Worm (Caenorhabditis elegans): ENCODE results near the gene C55A6.12.

C55A6.12 gene

ce11 chrV:11500980-11501379, 2.0 kb downstream of the C55A6.12 start:
- TF ChIP-seq snpc-1.3 (tag; optimal IDR thresholded peaks at IDR 0.05; ENCODE audit: insufficient read depth) (no peak), tbx-9 (tag; optimal IDR thresholded peaks at IDR 0.05; ENCODE audit: borderline replicate concordance) (no peak), nhr-80 (tag; optimal IDR thresholded peaks at IDR 0.05) (peak; percentile 60)

- TF ChIP-seq gei-17 (GFP tag; optimal IDR thresholded peaks at IDR 0.05) (no peak), sea-2 (GFP tag; IDR thresholded peaks at IDR 0.05) (no peak), somi-1 (GFP tag; optimal IDR thresholded peaks at IDR 0.05) (peak; percentile 10), mcd-1 (GFP tag; IDR thresholded peaks at IDR 0.05) (no peak)
These were observed 3.1 kb downstream of the C55A6.12 start for ce11 chrV:11499786-11500185.

- TF ChIP-seq ets-4 (GFP tag; optimal IDR thresholded peaks at IDR 0.05) (no peak), Y53F4B.3 (GFP tag; IDR thresholded peaks at IDR 0.05) (no peak), F22D6.2 (tag; optimal IDR thresholded peaks at IDR 0.05) (no peak), snpc-3.4 (tag; optimal IDR thresholded peaks at IDR 0.05) (no peak), attf-6 (GFP tag; IDR thresholded peaks at IDR 0.05) (no peak), F57C9.4 (tag; optimal IDR thresholded peaks at IDR 0.05) (no peak), F49E8.2 (tag; optimal IDR thresholded peaks at IDR 0.05; ENCODE audit: insufficient read depth) (no peak), ztf-26 (tag; optimal IDR thresholded peaks at IDR 0.05) (no peak), B0035.1 (tag; optimal IDR thresholded peaks at IDR 0.05) (no peak), let-526 (GFP tag; IDR thresholded peaks at IDR 0.05) (no peak)
These were observed 5.5 kb downstream of the C55A6.12 start for ce11 chrV:11497475-11497874.

ce11 chrV:11496283-11496682, 6.6 kb downstream of the C55A6.12 start, which contains the start of gene htrl-1:
htrl-1 (minus strand) TSS chrV:11496383.
- TF ChIP-seq F57A8.1 (GFP tag; optimal IDR thresholded peaks at IDR 0.05) (no peak), sea-2 (GFP tag; IDR thresholded peaks at IDR 0.05) (no peak), mel-28 (tag; optimal IDR thresholded peaks at IDR 0.05; ENCODE audit: borderline replicate concordance) (no peak), lag-1 (GFP tag; IDR thresholded peaks at IDR 0.05) (no peak), somi-1 (GFP tag; optimal IDR thresholded peaks at IDR 0.05) (no peak), dpl-1 (GFP tag; optimal IDR thresholded peaks at IDR 0.05) (no peak), zfh-2 (GFP tag; conservative IDR thresholded peaks at IDR 0.05) (no peak), die-1 (tag; optimal IDR thresholded peaks at IDR 0.05) (no peak), nfyb-1 (GFP tag; IDR thresholded peaks at IDR 0.05) (no peak), ceh-27 (GFP tag; optimal IDR thresholded peaks at IDR 0.05) (no peak), gei-17 (GFP tag; optimal IDR thresholded peaks at IDR 0.05) (no peak), ceh-40 (GFP tag; IDR thresholded peaks at IDR 0.05) (no peak), ztf-25 (GFP tag; IDR thresholded peaks at IDR 0.05) (no peak), unc-62 (GFP tag; optimal IDR thresholded peaks at IDR 0.05) (no peak)

ce11 chrV:11492456-11492855, 10.5 kb downstream of the C55A6.12 start, which contains the start of gene T11F9.21:
T11F9.21 (plus strand) TSS chrV:11492756.
- TF ChIP-seq lin-26 (GFP tag; IDR thresholded peaks at IDR 0.05) (no peak), madf-3 (GFP tag; IDR thresholded peaks at IDR 0.05) (no peak), ztf-25 (GFP tag; IDR thresholded peaks at IDR 0.05) (no peak), B0019.2 (GFP tag; conservative IDR thresholded peaks at IDR 0.05) (no peak), B0035.1 (tag; optimal IDR thresholded peaks at IDR 0.05) (no peak)

- TF ChIP-seq snpc-4 (GFP tag; optimal IDR thresholded peaks at IDR 0.05) (no peak), snpc-4 (tag; optimal IDR thresholded peaks at IDR 0.05) (no peak), dox-1 (GFP tag; IDR thresholded peaks at IDR 0.05) (no peak), lin-26 (GFP tag; IDR thresholded peaks at IDR 0.05) (no peak), fkh-3 (tag; optimal IDR thresholded peaks at IDR 0.05) (no peak), madf-10 (tag; optimal IDR thresholded peaks at IDR 0.05) (no peak), madf-6 (GFP tag; IDR thresholded peaks at IDR 0.05) (no peak)
These were observed 12.5 kb downstream of the C55A6.12 start, which contains the start of gene dhs-19 for ce11 chrV:11490382-11490781. dhs-19 (minus strand) TSS chrV:11490482.

Data from whole organism, young adult.